Fruit fly (Drosophila melanogaster): Measurements from ENCODE around the gene ScpX.

DNA sequence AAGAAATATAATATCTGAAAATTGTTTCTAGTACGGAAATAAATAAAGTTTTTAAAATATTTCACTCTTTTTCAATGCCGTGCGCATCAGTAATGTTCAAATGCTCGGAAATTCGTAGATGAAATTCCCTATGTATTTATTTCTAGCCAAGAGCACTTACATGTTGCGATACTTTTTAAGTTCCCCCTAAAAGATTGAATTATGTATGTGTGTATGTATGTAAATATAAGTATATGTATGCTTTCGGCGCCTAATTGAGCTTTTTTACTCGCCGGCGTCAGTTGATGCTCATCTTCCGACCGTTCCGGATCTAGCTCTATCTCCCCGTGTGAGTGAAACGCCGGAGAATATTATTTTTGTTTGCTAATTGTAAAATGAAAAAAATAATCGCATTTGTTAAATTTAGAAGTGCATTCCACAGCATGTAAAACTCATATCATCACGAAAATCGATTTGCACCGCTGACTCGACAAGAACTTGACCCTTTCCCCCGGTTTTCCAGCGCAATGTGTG is 4.5 kb upstream of the ScpX start, which contains the start of gene Ugt36E1:
- TF ChIP-seq psq (GFP tag; optimal IDR thresholded peaks at IDR 0.05), result no peak
- no peak for TF ChIP-seq OdsH (GFP tag; optimal IDR thresholded peaks at IDR 0.05)
- no peak for TF ChIP-seq rgr (GFP tag; optimal IDR thresholded peaks at IDR 0.05)
- no peak for TF ChIP-seq dmrt93B (GFP tag; optimal IDR thresholded peaks at IDR 0.05)
- TF ChIP-seq Dfd (GFP tag; optimal IDR thresholded peaks at IDR 0.05), result no peak
- no peak for TF ChIP-seq usp (GFP tag; optimal IDR thresholded peaks at IDR 0.05)
- no peak for TF ChIP-seq brk (GFP tag; optimal IDR thresholded peaks at IDR 0.05)
- TF ChIP-seq Abd-B (GFP tag; optimal IDR thresholded peaks at IDR 0.05), result no peak
- TF ChIP-seq ey (GFP tag; optimal IDR thresholded peaks at IDR 0.05), result no peak
- no peak for TF ChIP-seq Mio (GFP tag; optimal IDR thresholded peaks at IDR 0.05)

Measured in whole organism, wandering third instar larva.